Fruit fly (Drosophila melanogaster) whole organism: ENCODE measurements around the gene Act5C.

Experiments
- CG8478 ChIP-seq: fragments of >200 bp; optimal IDR thresholded peaks from 2 replicates; lab custom pipeline; 2018; ENCODE audit warnings: inconsistent platforms
- psq ChIP-seq: fragments of >200 bp; optimal IDR thresholded peaks from 2 replicates; lab custom pipeline; 2017
- usp ChIP-seq: fragments of >200 bp; optimal IDR thresholded peaks from 2 replicates; lab custom pipeline; 2017; ENCODE audit warnings: missing biosample characterization, missing genetic modification characterization, mixed read lengths

DNA sequence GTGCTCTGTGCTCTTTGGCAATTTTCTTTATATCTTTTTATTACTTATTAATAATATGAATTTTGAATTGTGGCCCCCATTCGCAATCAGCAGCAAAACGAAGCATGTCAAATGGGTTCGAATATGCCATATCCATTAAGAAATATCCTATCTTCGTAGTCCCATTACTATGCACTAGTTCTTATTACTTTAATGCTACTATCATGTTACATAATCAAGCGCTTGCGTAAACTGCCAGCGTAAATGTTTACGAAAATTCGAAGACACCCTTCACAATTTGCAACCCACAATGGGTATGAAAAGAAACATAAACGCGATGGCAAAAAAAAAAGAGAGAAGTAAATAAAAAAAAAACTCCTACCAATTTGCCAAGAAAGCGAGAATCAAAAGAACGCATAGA is 26.1 kb downstream of the Act5C start:
- TF ChIP-seq psq (lab: Kevin White, UChicago) (no peak), usp (GFP tag; lab: Kevin White, UChicago) (no peak), CG8478 (no peak)
